Fruit fly (Drosophila melanogaster): ENCODE data around the gene tkv.

The tkv gene

dm6 chr2L:5306373-5306997 is 35.3 kb upstream of the tkv start (continued):
- TF ChIP-seq CG7556 (GFP tag; optimal IDR thresholded peaks at IDR 0.05) (no peak), CG16863 (GFP tag; optimal IDR thresholded peaks at IDR 0.05) (no peak), p53 (GFP tag; optimal IDR thresholded peaks at IDR 0.05) (no peak), CG3995 (GFP tag; optimal IDR thresholded peaks at IDR 0.05) (no peak), CG17912 (GFP tag; optimal IDR thresholded peaks at IDR 0.05) (no peak), Stat92E (GFP tag; optimal IDR thresholded peaks at IDR 0.05) (no peak), NK7.1 (GFP tag; optimal IDR thresholded peaks at IDR 0.05) (no peak), dan (GFP tag; IDR thresholded peaks at IDR 0.05) (no peak), her (GFP tag; optimal IDR thresholded peaks at IDR 0.05) (no peak), dmrt11E (tag; optimal IDR thresholded peaks at IDR 0.05) (no peak), gce (GFP tag; IDR thresholded peaks at IDR 0.05) (no peak), CG9215 (GFP tag; IDR thresholded peaks at IDR 0.05) (no peak), CG1233 (GFP tag; optimal IDR thresholded peaks at IDR 0.05) (no peak), CG7963 (GFP tag; IDR thresholded peaks at IDR 0.05; ENCODE audit: partially characterized antibody) (no peak), luna (GFP tag; optimal IDR thresholded peaks at IDR 0.05) (no peak), wdn (GFP tag; IDR thresholded peaks at IDR 0.05) (no peak), E2f2 (GFP tag; IDR thresholded peaks at IDR 0.05) (no peak), CG1024 (GFP tag; IDR thresholded peaks at IDR 0.05) (no peak), ERR (GFP tag; optimal IDR thresholded peaks at IDR 0.05) (no peak), run (tag; optimal IDR thresholded peaks at IDR 0.05) (no peak), TFAM (GFP tag; optimal IDR thresholded peaks at IDR 0.05) (no peak), nerfin-2 (GFP tag; IDR thresholded peaks at IDR 0.05; ENCODE audit: partially characterized antibody) (no peak), Dll (GFP tag; IDR thresholded peaks at IDR 0.05; ENCODE audit: partially characterized antibody) (no peak), mld (GFP tag; IDR thresholded peaks at IDR 0.05; ENCODE audit: partially characterized antibody) (no peak), D19B (GFP tag; optimal IDR thresholded peaks at IDR 0.05) (no peak), sna (GFP tag; IDR thresholded peaks at IDR 0.05; ENCODE audit: partially characterized antibody) (peak; percentile 52; the same call in 1 of the 2 replicates), CG7745 (tag; optimal IDR thresholded peaks at IDR 0.05) (no peak), CG16815 (GFP tag; optimal IDR thresholded peaks at IDR 0.05) (no peak), emc (GFP tag; optimal IDR thresholded peaks at IDR 0.05) (no peak), CG4820 (GFP tag; optimal IDR thresholded peaks at IDR 0.05) (no peak), CG6854 (GFP tag; optimal IDR thresholded peaks at IDR 0.05) (no peak), CG17385 (GFP tag; optimal IDR thresholded peaks at IDR 0.05) (no peak), schlank (tag; optimal IDR thresholded peaks at IDR 0.05) (no peak), Tbp (GFP tag; optimal IDR thresholded peaks at IDR 0.05) (no peak), CkIIα-i1 (GFP tag; IDR thresholded peaks at IDR 0.05) (no peak), Med (GFP tag) (peak; percentile 68), CG15601 (tag; optimal IDR thresholded peaks at IDR 0.05) (no peak), hth (optimal IDR thresholded peaks at IDR 0.05) (no peak), Hmr (GFP tag; optimal IDR thresholded peaks at IDR 0.05) (no peak), sr (GFP tag; IDR thresholded peaks at IDR 0.05) (no peak), corto (GFP tag; optimal IDR thresholded peaks at IDR 0.05) (no peak), CG11723 (GFP tag; optimal IDR thresholded peaks at IDR 0.05) (no peak), CG3065 (GFP tag; optimal IDR thresholded peaks at IDR 0.05) (no peak), CG8388 (GFP tag; optimal IDR thresholded peaks at IDR 0.05) (no peak), Ets97D (GFP tag; optimal IDR thresholded peaks at IDR 0.05) (no peak), gcm (GFP tag; optimal IDR thresholded peaks at IDR 0.05) (peak; percentile 30), Trl (optimal IDR thresholded peaks at IDR 0.05) (peak; percentile 64 to 85), Trl (GFP tag; optimal IDR thresholded peaks at IDR 0.05) (peak; percentile 22), sqz (GFP tag; optimal IDR thresholded peaks at IDR 0.05) (no peak), CG33213 (GFP tag; optimal IDR thresholded peaks at IDR 0.05) (no peak), Hmx (GFP tag; optimal IDR thresholded peaks at IDR 0.05) (no peak)
